Fruit fly (Drosophila melanogaster): ENCODE measurements around the gene Saf6.

DNA sequence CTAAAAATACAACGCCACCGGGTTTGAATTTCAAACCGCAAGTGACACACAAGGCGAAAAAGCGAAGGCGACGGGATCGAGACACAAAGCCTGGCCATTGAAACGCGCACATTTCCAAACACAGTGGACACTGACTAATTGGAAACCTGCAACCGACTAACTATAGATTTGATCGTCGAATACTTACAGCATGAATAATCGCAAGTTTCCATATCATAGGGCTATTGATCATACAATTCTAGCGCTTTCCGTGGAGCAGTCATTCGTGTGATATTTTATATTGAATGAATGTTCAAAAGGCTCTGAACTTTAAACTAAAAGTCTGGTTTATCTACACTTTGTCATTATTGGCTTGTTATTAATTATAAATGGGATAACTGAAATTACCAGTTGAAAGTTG, 27.6 kb upstream of the Saf6 start:
- TF ChIP-seq CG12391 (tag; optimal IDR thresholded peaks at IDR 0.05): no peak
- TF ChIP-seq ranshi (GFP tag; IDR thresholded peaks at IDR 0.05): no peak
